Fruit fly (Drosophila melanogaster) whole organism, embryonic: ENCODE data around the gene elgi.
A peak's percentile ranks its signal among the peaks of the same experiment; 100 is the strongest.

Experiments
- B-H1 ChIP-seq: fragments of 200-800 bp; sonication (Bioruptor generic); IDR thresholded peaks from 3 replicates; pipeline ENCODE4 v1.3.6; 2022; ENCODE audit warnings: missing biosample characterization, missing genetic modification characterization
- Blimp-1 ChIP-seq: fragments of 200-800 bp; sonication (Bioruptor generic); optimal IDR thresholded peaks from 3 replicates; lab custom pipeline; 2018; ENCODE audit warnings: missing biosample characterization, missing genetic modification characterization, mild to moderate bottlenecking, moderate library complexity, missing genetic modification reagents
- CG1024 ChIP-seq: fragments of 200-800 bp; sonication (Bioruptor generic); IDR thresholded peaks from 2 replicates; pipeline ENCODE4 v1.3.6; 2022; ENCODE audit warnings: missing biosample characterization, missing genetic modification characterization
- CG11504 ChIP-seq: fragments of 200-800 bp; sonication (Bioruptor generic); optimal IDR thresholded peaks from 3 replicates; lab custom pipeline; 2019; ENCODE audit warnings: missing biosample characterization, mild to moderate bottlenecking, missing genetic modification characterization, moderate library complexity
- CG12155 ChIP-seq: fragments of 200-800 bp; sonication (Bioruptor generic); optimal IDR thresholded peaks from 3 replicates; lab custom pipeline; 2016; ENCODE audit warnings: missing biosample characterization, missing genetic modification characterization
- CG12744 ChIP-seq: fragments of 200-800 bp; sonication (Bioruptor generic); optimal IDR thresholded peaks from 2 replicates; lab custom pipeline; 2016; ENCODE audit warnings: missing biosample characterization, missing genetic modification characterization
- CG1529 ChIP-seq: fragments of 200-800 bp; sonication (Bioruptor generic); optimal IDR thresholded peaks from 3 replicates; lab custom pipeline; 2018; ENCODE audit warnings: missing biosample characterization, missing genetic modification characterization
- CG15696 ChIP-seq: fragments of 200-800 bp; sonication (Bioruptor generic); optimal IDR thresholded peaks from 2 replicates; lab custom pipeline; 2019; ENCODE audit warnings: missing biosample characterization, mild to moderate bottlenecking, missing genetic modification characterization, moderate library complexity
- CG1603 ChIP-seq: fragments of 200-800 bp; sonication (Bioruptor generic); optimal IDR thresholded peaks from 2 replicates; lab custom pipeline; 2019; ENCODE audit warnings: missing biosample characterization, mild to moderate bottlenecking, missing genetic modification characterization, moderate library complexity
- CG17568 ChIP-seq: fragments of 200-800 bp; sonication (Bioruptor generic); optimal IDR thresholded peaks from 2 replicates; lab custom pipeline; 2018; ENCODE audit warnings: missing biosample characterization, mild to moderate bottlenecking, missing genetic modification characterization, moderate library complexity
- CG1792 ChIP-seq: fragments of 200-800 bp; sonication (Bioruptor generic); optimal IDR thresholded peaks from 2 replicates; lab custom pipeline; 2016; ENCODE audit warnings: missing biosample characterization, missing genetic modification characterization
- CG2116 ChIP-seq: fragments of 200-800 bp; sonication (Bioruptor generic); optimal IDR thresholded peaks from 3 replicates; lab custom pipeline; 2018; ENCODE audit warnings: missing biosample characterization, mild to moderate bottlenecking, missing genetic modification characterization
- CG2678 ChIP-seq: fragments of 200-800 bp; sonication (Bioruptor generic); optimal IDR thresholded peaks from 3 replicates; lab custom pipeline; 2019; ENCODE audit warnings: missing biosample characterization, mild to moderate bottlenecking, missing genetic modification characterization, moderate library complexity
- CG2889 ChIP-seq: fragments of 200-800 bp; sonication (Bioruptor generic); IDR thresholded peaks from 3 replicates; pipeline ENCODE4 v1.3.6; 2022; ENCODE audit warnings: missing biosample characterization, missing genetic modification characterization
- CG33213 ChIP-seq: fragments of 200-800 bp; sonication (Bioruptor generic); optimal IDR thresholded peaks from 3 replicates; lab custom pipeline; 2016; ENCODE audit warnings: missing biosample characterization, missing genetic modification characterization
- CG5953 ChIP-seq: fragments of 200-800 bp; sonication (Bioruptor generic); IDR thresholded peaks from 2 replicates; pipeline ENCODE4 v1.3.6; 2022; ENCODE audit warnings: missing biosample characterization, missing genetic modification characterization
- CG6683 ChIP-seq: fragments of 200-800 bp; sonication (Bioruptor generic); optimal IDR thresholded peaks from 2 replicates; lab custom pipeline; 2017; ENCODE audit warnings: missing biosample characterization, mild to moderate bottlenecking, missing genetic modification characterization, missing genetic modification reagents
- CG6765 ChIP-seq: fragments of 200-800 bp; sonication (Bioruptor generic); optimal IDR thresholded peaks from 3 replicates; lab custom pipeline; 2017; ENCODE audit warnings: missing biosample characterization, mild to moderate bottlenecking, missing genetic modification characterization
- CG7372 ChIP-seq: fragments of 200-800 bp; sonication (Bioruptor generic); IDR thresholded peaks from 2 replicates; pipeline ENCODE4 v1.3.6; 2022; ENCODE audit warnings: missing biosample characterization, missing genetic modification characterization
- CG7786 ChIP-seq: fragments of 200-800 bp; sonication (Bioruptor generic); optimal IDR thresholded peaks from 2 replicates; lab custom pipeline; 2016; ENCODE audit warnings: missing biosample characterization, missing genetic modification characterization
- CG7839 ChIP-seq: fragments of 200-800 bp; sonication (Bioruptor generic); optimal IDR thresholded peaks from 3 replicates; lab custom pipeline; 2018; ENCODE audit warnings: missing biosample characterization, mild to moderate bottlenecking, missing genetic modification characterization, moderate library complexity
- CrebB ChIP-seq: fragments of 200-800 bp; sonication (Bioruptor generic); optimal IDR thresholded peaks from 3 replicates; lab custom pipeline; 2018; ENCODE audit warnings: missing biosample characterization, mild to moderate bottlenecking, missing genetic modification characterization
- Deaf1 ChIP-seq: fragments of 200-800 bp; optimal IDR thresholded peaks from 3 replicates; lab custom pipeline; 2019; ENCODE audit warnings: missing biosample characterization, mild to moderate bottlenecking, missing genetic modification characterization, moderate library complexity
- Ets65A ChIP-seq: fragments of 200-800 bp; sonication (Bioruptor generic); peaks from one replicate; lab custom pipeline; 2016; ENCODE audit warnings: missing biosample characterization, missing genetic modification characterization
- H2.0 ChIP-seq: fragments of 200-800 bp; sonication (Bioruptor generic); IDR thresholded peaks from 2 replicates; pipeline ENCODE4 v1.3.6; 2022; ENCODE audit warnings: missing biosample characterization, missing genetic modification characterization
- HLHmδ ChIP-seq: fragments of 200-800 bp; sonication (Bioruptor generic); optimal IDR thresholded peaks from 2 replicates; lab custom pipeline; 2018; ENCODE audit warnings: missing biosample characterization, mild to moderate bottlenecking, missing genetic modification characterization, moderate library complexity
- MTF-1 ChIP-seq: fragments of 200-800 bp; sonication (Bioruptor generic); optimal IDR thresholded peaks from 2 replicates; lab custom pipeline; 2018; ENCODE audit warnings: missing biosample characterization, mild to moderate bottlenecking, missing genetic modification characterization, borderline replicate concordance
- Spps ChIP-seq: fragments of 200-800 bp; sonication (Bioruptor generic); optimal IDR thresholded peaks from 2 replicates; lab custom pipeline; 2018; ENCODE audit warnings: missing biosample characterization, mild to moderate bottlenecking, missing genetic modification characterization
- Trl ChIP-seq, 3 experiments: fragments of >200 bp in 2 of 3; fragments of 200-800 bp in 1 of 3; sonication (Bioruptor generic) in 1 of 3; optimal IDR thresholded peaks; 2 replicates in 1 of 3; 3 replicates in 2 of 3; lab custom pipeline; 2016 to 2017; ENCODE audit warnings: missing biosample characterization in 1 of 3, missing genetic modification characterization in 1 of 3
- ac ChIP-seq: fragments of 200-800 bp; sonication (Bioruptor generic); optimal IDR thresholded peaks from 3 replicates; lab custom pipeline; 2017; ENCODE audit warnings: missing biosample characterization, mild to moderate bottlenecking, missing genetic modification characterization
- ap ChIP-seq: fragments of 200-800 bp; sonication (Bioruptor generic); IDR thresholded peaks from 2 replicates; pipeline ENCODE4 v1.3.6; 2022; ENCODE audit warnings: missing biosample characterization, missing genetic modification characterization
- az2 ChIP-seq: fragments of 200-800 bp; sonication (Bioruptor generic); optimal IDR thresholded peaks from 3 replicates; lab custom pipeline; 2016; ENCODE audit warnings: missing biosample characterization, missing genetic modification characterization
- bowl ChIP-seq: fragments of 200-800 bp; sonication (Bioruptor generic); IDR thresholded peaks from 2 replicates; pipeline ENCODE4 v1.3.6; 2022; ENCODE audit warnings: missing biosample characterization, missing genetic modification characterization
- bsh ChIP-seq, 2 experiments: fragments of 200-800 bp; sonication (Bioruptor generic); optimal IDR thresholded peaks; 2 replicates each; lab custom pipeline; 2017 to 2018; ENCODE audit warnings: mild to moderate bottlenecking in 2 of 2, missing biosample characterization in 2 of 2, missing genetic modification characterization in 2 of 2, moderate library complexity in 1 of 2
- chinmo ChIP-seq: fragments of 200-800 bp; sonication (Bioruptor generic); IDR thresholded peaks from 4 replicates; pipeline ENCODE4 v1.3.6; 2022; ENCODE audit warnings: missing biosample characterization, missing genetic modification characterization; ENCODE audit not compliant: partially characterized antibody
- crc ChIP-seq: fragments of 200-800 bp; sonication (Bioruptor generic); optimal IDR thresholded peaks from 2 replicates; lab custom pipeline; 2016; ENCODE audit warnings: missing biosample characterization, missing genetic modification characterization
- cwo ChIP-seq: fragments of 200-800 bp; sonication (Bioruptor generic); optimal IDR thresholded peaks from 3 replicates; lab custom pipeline; 2017; ENCODE audit warnings: missing biosample characterization, missing genetic modification characterization, mild to moderate bottlenecking, moderate library complexity, missing genetic modification reagents
- h ChIP-seq: fragments of >200 bp; optimal IDR thresholded peaks from 2 replicates; lab custom pipeline; 2017
- lab ChIP-seq: fragments of 200-800 bp; sonication (Bioruptor generic); optimal IDR thresholded peaks from 3 replicates; lab custom pipeline; 2017; ENCODE audit warnings: missing biosample characterization, missing genetic modification characterization, mild to moderate bottlenecking, moderate library complexity, missing genetic modification reagents
- odd ChIP-seq: fragments of 200-800 bp; sonication (Bioruptor generic); optimal IDR thresholded peaks from 2 replicates; lab custom pipeline; 2017; ENCODE audit warnings: missing biosample characterization, mild to moderate bottlenecking, missing genetic modification characterization
- pan ChIP-seq, 4 experiments: fragments of >200 bp in 3 of 4; fragments of 200-800 bp in 1 of 4; sonication (Bioruptor generic) in 1 of 4; optimal IDR thresholded peaks in 3 of 4; IDR thresholded peaks in 1 of 4; 2 replicates each; pipeline versions ENCODE4 v1.3.6 to Lab custom; 2017 to 2022; ENCODE audit warnings: missing biosample characterization in 2 of 4, missing genetic modification characterization in 2 of 4, mixed read lengths in 1 of 4
- psq ChIP-seq: fragments of 200-800 bp; sonication (Bioruptor generic); optimal IDR thresholded peaks from 2 replicates; lab custom pipeline; 2017; ENCODE audit warnings: missing biosample characterization, missing genetic modification characterization
- sd ChIP-seq: fragments of 200-800 bp; sonication (Bioruptor generic); optimal IDR thresholded peaks from 3 replicates; lab custom pipeline; 2018; ENCODE audit warnings: missing biosample characterization, mild to moderate bottlenecking, missing genetic modification characterization, moderate library complexity
- slbo ChIP-seq: fragments of 200-800 bp; sonication (Bioruptor generic); IDR thresholded peaks from 2 replicates; pipeline ENCODE4 v1.3.6; 2022; ENCODE audit warnings: missing biosample characterization, missing genetic modification characterization
- tap ChIP-seq: fragments of 200-800 bp; optimal IDR thresholded peaks from 3 replicates; lab custom pipeline; 2019; ENCODE audit warnings: missing biosample characterization, mild to moderate bottlenecking, missing genetic modification characterization, moderate library complexity
- trem ChIP-seq: fragments of 200-800 bp; optimal IDR thresholded peaks from 3 replicates; lab custom pipeline; 2019; ENCODE audit warnings: missing biosample characterization, mild to moderate bottlenecking, missing genetic modification characterization, moderate library complexity
- trh ChIP-seq: fragments of 200-800 bp; sonication (Bioruptor generic); optimal IDR thresholded peaks from 2 replicates; lab custom pipeline; 2016; ENCODE audit warnings: missing biosample characterization, missing genetic modification characterization
- wor ChIP-seq: fragments of 200-800 bp; sonication (Bioruptor generic); IDR thresholded peaks from 2 replicates; pipeline ENCODE4 v1.3.6; 2022; ENCODE audit warnings: missing biosample characterization, missing genetic modification characterization
- zen ChIP-seq: fragments of 200-800 bp; sonication (Bioruptor generic); optimal IDR thresholded peaks from 3 replicates; lab custom pipeline; 2018; ENCODE audit warnings: missing biosample characterization, mild to moderate bottlenecking, missing genetic modification characterization, moderate library complexity

elgi gene

DNA sequence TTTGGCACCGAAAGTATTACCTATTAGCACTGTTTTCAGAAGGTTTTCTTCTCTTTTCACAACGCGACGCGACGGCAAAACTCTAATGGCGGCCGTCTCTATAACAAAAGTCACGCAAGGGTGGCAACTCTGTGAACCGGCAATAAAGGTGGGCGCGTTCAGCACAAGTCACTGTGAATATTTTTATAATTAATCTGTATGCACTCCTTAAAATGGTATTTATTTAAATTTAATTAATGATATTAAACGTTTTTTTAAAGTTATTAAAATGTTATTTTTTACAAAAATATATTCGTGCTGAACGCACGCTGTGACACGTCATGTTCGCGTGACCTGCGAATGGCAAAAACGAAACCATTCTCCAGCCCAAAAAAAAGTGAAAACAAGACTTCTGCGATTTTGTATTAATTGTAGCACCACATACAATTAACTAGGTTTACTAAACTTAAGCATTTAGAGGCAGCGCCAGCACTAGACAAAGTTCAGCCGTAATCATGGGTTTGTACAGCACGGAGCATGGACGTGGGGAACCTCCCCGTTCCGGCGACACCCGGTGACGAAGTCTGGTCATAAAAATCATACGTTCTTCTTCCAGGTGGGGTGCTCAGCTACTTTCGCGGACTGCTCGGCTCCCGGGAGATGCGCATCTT, 26.6 kb downstream of the elgi start, which contains the start of the genes brm and Arl1 (continued):
- TF ChIP-seq CG2116 (GFP tag; lab: Kevin White, UChicago) (peak; percentile 87), CG6765 (peak; percentile 96), Spps (tag; lab: Kevin White, UChicago) (peak; percentile 95), h (no peak), psq (GFP tag; lab: Kevin White, UChicago) (peak; percentile 94), Ets65A (GFP tag; lab: Kevin White, UChicago) (peak; percentile 99), tap (tag; lab: Kevin White, UChicago) (peak; percentile 96), slbo (GFP tag; lab: Robert Waterston, UW) (peak; percentile 99), CG7372 (GFP tag; lab: Robert Waterston, UW) (peak; percentile 100), crc (GFP tag; lab: Kevin White, UChicago) (peak; percentile 75), trem (tag; lab: Kevin White, UChicago) (peak; percentile 96), CG2889 (GFP tag; lab: Robert Waterston, UW) (peak; percentile 98), CG12744 (GFP tag; lab: Kevin White, UChicago) (peak; percentile 57), bowl (peak; percentile 97), HLHmδ (GFP tag; lab: Kevin White, UChicago) (no peak), CG1024 (GFP tag; lab: Robert Waterston, UW) (peak; percentile 96), CG6683 (peak; percentile 95), zen (peak; percentile 98), B-H1 (GFP tag; lab: Robert Waterston, UW) (peak; percentile 99), CG2678 (tag; lab: Kevin White, UChicago) (peak; percentile 99), sd (tag; lab: Kevin White, UChicago) (peak; percentile 91), CG1603 (no peak), bsh (GFP tag; optimal IDR thresholded peaks at IDR 0.05; lab: Kevin White, UChicago) (peak; percentile 80 to 98), lab (peak; percentile 99), cwo (GFP tag; lab: Kevin White, UChicago) (peak; percentile 94), CG7786 (peak; percentile 86), H2.0 (GFP tag; lab: Robert Waterston, UW) (peak; percentile 99), Trl (optimal IDR thresholded peaks at IDR 0.05; lab: Kevin White, UChicago) (no peak), Trl (GFP tag; optimal IDR thresholded peaks at IDR 0.05; lab: Kevin White, UChicago) (peak; percentile 85), pan (optimal IDR thresholded peaks at IDR 0.05; lab: Kevin White, UChicago) (no peak), pan (GFP tag; optimal IDR thresholded peaks at IDR 0.05 in 1 of 2, IDR thresholded peaks at IDR 0.05 in 1 of 2) (peak in 1 of 2 experiments; percentile 99), CG1529 (GFP tag; lab: Kevin White, UChicago) (peak; percentile 93), CG33213 (peak; percentile 74), odd (GFP tag; lab: Kevin White, UChicago) (peak; percentile 94), ac (GFP tag; lab: Kevin White, UChicago) (peak; percentile 77), chinmo (GFP tag; lab: Robert Waterston, UW) (no peak), CG1792 (GFP tag; lab: Kevin White, UChicago) (peak; percentile 72), CG15696 (peak; percentile 99), wor (GFP tag; lab: Robert Waterston, UW) (peak; percentile 98), CG7839 (tag; lab: Kevin White, UChicago) (peak; percentile 99), CG11504 (tag; lab: Kevin White, UChicago) (peak; percentile 97), CG17568 (GFP tag; lab: Kevin White, UChicago) (no peak), CG12155 (GFP tag; lab: Kevin White, UChicago) (peak; percentile 97), Deaf1 (tag; lab: Kevin White, UChicago) (peak; percentile 86), trh (GFP tag; lab: Kevin White, UChicago) (peak; percentile 94), ap (GFP tag; lab: Robert Waterston, UW) (peak; percentile 98), CG5953 (GFP tag; lab: Robert Waterston, UW) (peak; percentile 97), az2 (peak; percentile 97), Blimp-1 (GFP tag; lab: Kevin White, UChicago) (peak; percentile 95), CrebB (tag; lab: Kevin White, UChicago) (peak; percentile 94), MTF-1 (peak; percentile 90)
